Worm (Caenorhabditis elegans): Measurements from ENCODE around the gene F54F7.6.

- no peak for TF ChIP-seq W03F9.2 (tag; optimal IDR thresholded peaks at IDR 0.05)
- TF ChIP-seq him-1 (tag; optimal IDR thresholded peaks at IDR 0.05), result no peak
These were observed 5.2 kb downstream of the F54F7.6 start for ce11 chrX:11870393-11870792.

All from whole organism, L4/young adult.